Fruit fly (Drosophila melanogaster): Measurements from ENCODE around the gene mei-217.
A peak's percentile ranks its signal among the peaks of the same experiment; 100 is the strongest.

mei-217 gene

dm6 chrX:17125017-17125821 is 17.6 kb downstream of the mei-217 start (continued):
- TF ChIP-seq CG6683 (GFP tag; optimal IDR thresholded peaks at IDR 0.05) (peak; percentile 50), jigr1 (GFP tag; IDR thresholded peaks at IDR 0.05) (no peak), jing (GFP tag; optimal IDR thresholded peaks at IDR 0.05) (no peak), pros (GFP tag; optimal IDR thresholded peaks at IDR 0.05) (peak; percentile 22), MTF-1 (GFP tag; optimal IDR thresholded peaks at IDR 0.05; ENCODE audit: borderline replicate concordance) (peak; percentile 34), nom (GFP tag; optimal IDR thresholded peaks at IDR 0.05) (peak; percentile 42), Mes4 (GFP tag; optimal IDR thresholded peaks at IDR 0.05) (no peak), Fer3 (tag; optimal IDR thresholded peaks at IDR 0.05) (peak; percentile 85), CG10267 (tag; optimal IDR thresholded peaks at IDR 0.05) (peak; percentile 42), HLH54F (GFP tag; optimal IDR thresholded peaks at IDR 0.05) (peak; percentile 1), stwl (tag; optimal IDR thresholded peaks at IDR 0.05) (peak; percentile 34), gro (GFP tag; optimal IDR thresholded peaks at IDR 0.05) (peak; percentile 41), CG13287 (GFP tag; IDR thresholded peaks at IDR 0.05; ENCODE audit: partially characterized antibody) (peak; percentile 93), gce (GFP tag; IDR thresholded peaks at IDR 0.05) (no peak), CG1529 (GFP tag; optimal IDR thresholded peaks at IDR 0.05) (no peak), inv (GFP tag; IDR thresholded peaks at IDR 0.05; ENCODE audit: partially characterized antibody) (peak; percentile 81), fd3F (GFP tag; optimal IDR thresholded peaks at IDR 0.05) (peak; percentile 83), CG1603 (tag; optimal IDR thresholded peaks at IDR 0.05) (peak; percentile 33), CG34224 (GFP tag; IDR thresholded peaks at IDR 0.05; ENCODE audit: partially characterized antibody) (peak; percentile 91), prd (optimal IDR thresholded peaks at IDR 0.05) (no peak), prd (GFP tag; IDR thresholded peaks at IDR 0.05) (peak; percentile 65), bigmax (GFP tag; optimal IDR thresholded peaks at IDR 0.05) (no peak), Hr78 (GFP tag; optimal IDR thresholded peaks at IDR 0.05) (peak in 1 of 2 experiments; percentile 28), HmgD (GFP tag; optimal IDR thresholded peaks at IDR 0.05) (no peak), caup (GFP tag; optimal IDR thresholded peaks at IDR 0.05; ENCODE audit: severe bottlenecking) (peak; percentile 60), CG10274 (GFP tag; optimal IDR thresholded peaks at IDR 0.05) (peak; percentile 8), CG17361 (GFP tag; IDR thresholded peaks at IDR 0.05) (peak; percentile 75), sc (optimal IDR thresholded peaks at IDR 0.05) (no peak), sc (GFP tag; optimal IDR thresholded peaks at IDR 0.05) (no peak), CG16863 (GFP tag; optimal IDR thresholded peaks at IDR 0.05) (peak; percentile 26), Camta (GFP tag; optimal IDR thresholded peaks at IDR 0.05) (no peak), Dad (GFP tag; optimal IDR thresholded peaks at IDR 0.05) (no peak), Hr51 (GFP tag; optimal IDR thresholded peaks at IDR 0.05) (peak; percentile 23 to 80), oc (tag; optimal IDR thresholded peaks at IDR 0.05) (no peak), CG9932 (GFP tag; IDR thresholded peaks at IDR 0.05) (peak; percentile 63), psq (GFP tag; optimal IDR thresholded peaks at IDR 0.05) (no peak), Sry-β (GFP tag; optimal IDR thresholded peaks at IDR 0.05) (peak; percentile 52), rib (GFP tag; IDR thresholded peaks at IDR 0.05) (no peak; the same call in 1 of the 2 replicates), Kr (GFP tag; optimal IDR thresholded peaks at IDR 0.05) (no peak), CG32532 (GFP tag; IDR thresholded peaks at IDR 0.05) (peak; percentile 78), ind (GFP tag; optimal IDR thresholded peaks at IDR 0.05) (peak; percentile 55), hth (optimal IDR thresholded peaks at IDR 0.05) (no peak), CG13424 (tag; optimal IDR thresholded peaks at IDR 0.05) (peak; percentile 81), CG8924 (tag; optimal IDR thresholded peaks at IDR 0.05) (peak; percentile 50), CG10209 (GFP tag; optimal IDR thresholded peaks at IDR 0.05) (peak; percentile 65), CG1792 (GFP tag; optimal IDR thresholded peaks at IDR 0.05) (no peak), NFAT (GFP tag; IDR thresholded peaks at IDR 0.05) (peak; percentile 16; the same call in 1 of the 2 replicates), CG7786 (GFP tag; optimal IDR thresholded peaks at IDR 0.05) (peak; percentile 13), dysf (GFP tag; IDR thresholded peaks at IDR 0.05) (peak; percentile 82)
